Fruit fly (Drosophila melanogaster): ENCODE data around the gene Alms1a.
A peak's percentile ranks its signal among the peaks of the same experiment; 100 is the strongest.

The Alms1a gene

DNA sequence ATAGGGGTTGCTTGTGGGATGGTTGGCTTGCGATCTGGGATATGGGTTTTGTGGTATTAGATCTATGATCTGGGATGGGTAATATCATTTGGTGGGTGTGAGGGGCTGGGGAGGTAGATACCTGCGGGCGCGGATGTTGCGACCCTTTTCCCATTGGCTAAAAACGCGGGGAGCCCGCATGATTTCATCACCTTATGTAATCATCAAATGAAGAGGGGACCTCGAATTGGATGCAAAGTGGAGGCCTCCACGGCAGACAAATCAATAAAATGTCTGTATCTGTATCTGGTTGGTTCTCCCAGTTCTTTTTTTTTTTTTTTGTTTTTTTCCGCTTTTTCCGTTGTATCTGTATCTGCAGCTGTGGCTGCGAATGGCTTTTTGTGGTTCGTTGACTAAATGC, 46.8 kb downstream of the Alms1a start:
- TF ChIP-seq psq (GFP tag; optimal IDR thresholded peaks at IDR 0.05): no peak
- no peak for TF ChIP-seq Sp1 (GFP tag; optimal IDR thresholded peaks at IDR 0.05)
- no peak for TF ChIP-seq Jra (GFP tag; optimal IDR thresholded peaks at IDR 0.05)
- no peak for TF ChIP-seq dsf (GFP tag; optimal IDR thresholded peaks at IDR 0.05; ENCODE audit: borderline replicate concordance)
- no peak for TF ChIP-seq sv (GFP tag; optimal IDR thresholded peaks at IDR 0.05)
- TF ChIP-seq jim (GFP tag; optimal IDR thresholded peaks at IDR 0.05): no peak
- no peak for TF ChIP-seq Hr78 (GFP tag; optimal IDR thresholded peaks at IDR 0.05)
- no peak for TF ChIP-seq Abd-B (GFP tag; optimal IDR thresholded peaks at IDR 0.05)
- no peak for TF ChIP-seq GATAd (GFP tag; optimal IDR thresholded peaks at IDR 0.05)
- TF ChIP-seq CG9705 (GFP tag; optimal IDR thresholded peaks at IDR 0.05): no peak

- TF ChIP-seq foxo (GFP tag; optimal IDR thresholded peaks at IDR 0.05) (no peak), Hr83 (GFP tag; optimal IDR thresholded peaks at IDR 0.05; ENCODE audit: poor library complexity, severe bottlenecking) (no peak), jim (GFP tag; optimal IDR thresholded peaks at IDR 0.05) (no peak), dl (GFP tag; optimal IDR thresholded peaks at IDR 0.05; ENCODE audit: insufficient read depth in 1 of 2, partially characterized antibody in 2 of 2) (no peak), Sp1 (GFP tag; optimal IDR thresholded peaks at IDR 0.05) (no peak), Jra (GFP tag; optimal IDR thresholded peaks at IDR 0.05) (no peak), Hr78 (GFP tag; optimal IDR thresholded peaks at IDR 0.05) (no peak), HLH106 (tag; optimal IDR thresholded peaks at IDR 0.05) (no peak), psq (GFP tag; optimal IDR thresholded peaks at IDR 0.05) (no peak), Dif (GFP tag; optimal IDR thresholded peaks at IDR 0.05; ENCODE audit: partially characterized antibody) (no peak), CG32264 (GFP tag; optimal IDR thresholded peaks at IDR 0.05) (no peak), Abd-B (GFP tag; optimal IDR thresholded peaks at IDR 0.05) (no peak), Myc (optimal IDR thresholded peaks at IDR 0.05) (no peak), Dfd (GFP tag; optimal IDR thresholded peaks at IDR 0.05) (no peak), br (GFP tag; optimal IDR thresholded peaks at IDR 0.05) (no peak), Mio (GFP tag; optimal IDR thresholded peaks at IDR 0.05) (no peak), sv (GFP tag; optimal IDR thresholded peaks at IDR 0.05) (no peak), Vsx2 (GFP tag; optimal IDR thresholded peaks at IDR 0.05; ENCODE audit: partially characterized antibody) (no peak), Rel (GFP tag; optimal IDR thresholded peaks at IDR 0.05) (no peak), Rel (tag; optimal IDR thresholded peaks at IDR 0.05) (no peak)
Measured at dm6 chrX:4587584-4587983, 48.2 kb downstream of the Alms1a start.

DNA sequence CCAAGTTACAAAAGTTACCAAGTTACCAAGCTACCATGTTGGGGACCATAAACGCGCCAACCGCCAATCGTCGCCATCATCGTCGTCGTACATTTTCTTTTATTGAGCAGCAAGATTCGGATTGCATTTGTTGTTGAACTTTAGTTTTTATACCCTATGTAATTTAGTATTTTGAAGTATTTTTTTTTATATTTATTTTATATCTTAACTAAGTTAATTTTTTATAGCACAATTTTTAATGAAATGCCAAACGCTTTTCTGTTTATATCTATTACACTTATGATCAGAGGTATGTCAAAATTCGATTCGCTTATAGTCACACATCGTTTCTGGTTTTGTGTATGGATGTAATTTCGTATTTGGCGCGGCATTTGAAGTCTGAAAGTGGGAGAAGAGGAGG, 53.4 kb downstream of the Alms1a start:
- no peak for TF ChIP-seq CrebA (GFP tag; optimal IDR thresholded peaks at IDR 0.05; ENCODE audit: borderline replicate concordance)
- TF ChIP-seq dl (GFP tag; optimal IDR thresholded peaks at IDR 0.05; ENCODE audit: insufficient read depth in 1 of 2, partially characterized antibody in 2 of 2): no peak
- no peak for TF ChIP-seq woc (GFP tag; optimal IDR thresholded peaks at IDR 0.05)

dm6 chrX:4581769-4582168, 54.0 kb downstream of the Alms1a start:
- TF ChIP-seq h (GFP tag; optimal IDR thresholded peaks at IDR 0.05) (peak; percentile 3), foxo (GFP tag; optimal IDR thresholded peaks at IDR 0.05) (peak in 1 of 2 experiments; percentile 28), fru (GFP tag; optimal IDR thresholded peaks at IDR 0.05) (peak; percentile 13), jim (GFP tag; optimal IDR thresholded peaks at IDR 0.05) (no peak), Hr78 (GFP tag; optimal IDR thresholded peaks at IDR 0.05) (no peak)
